Fruit fly (Drosophila melanogaster): ENCODE measurements around the gene CG5715.

Gene CG5715

dm6 chr3R:24297444-24298146 is 3.4 kb upstream of the CG5715 start:
- TF ChIP-seq psq (optimal IDR thresholded peaks at IDR 0.05) (no peak), h (optimal IDR thresholded peaks at IDR 0.05) (no peak), insv (optimal IDR thresholded peaks at IDR 0.05) (no peak), ttk (optimal IDR thresholded peaks at IDR 0.05) (no peak), Sin3A (optimal IDR thresholded peaks at IDR 0.05) (no peak), Myc (optimal IDR thresholded peaks at IDR 0.05) (no peak)

dm6 chr3R:24296913-24297312 is 2.7 kb upstream of the CG5715 start:
- TF ChIP-seq Myc (optimal IDR thresholded peaks at IDR 0.05): no peak
- TF ChIP-seq psq (optimal IDR thresholded peaks at IDR 0.05): no peak
- TF ChIP-seq Sin3A (optimal IDR thresholded peaks at IDR 0.05): no peak
- no peak for TF ChIP-seq ttk (optimal IDR thresholded peaks at IDR 0.05)
- TF ChIP-seq h (optimal IDR thresholded peaks at IDR 0.05): no peak
- TF ChIP-seq insv (optimal IDR thresholded peaks at IDR 0.05): no peak

DNA sequence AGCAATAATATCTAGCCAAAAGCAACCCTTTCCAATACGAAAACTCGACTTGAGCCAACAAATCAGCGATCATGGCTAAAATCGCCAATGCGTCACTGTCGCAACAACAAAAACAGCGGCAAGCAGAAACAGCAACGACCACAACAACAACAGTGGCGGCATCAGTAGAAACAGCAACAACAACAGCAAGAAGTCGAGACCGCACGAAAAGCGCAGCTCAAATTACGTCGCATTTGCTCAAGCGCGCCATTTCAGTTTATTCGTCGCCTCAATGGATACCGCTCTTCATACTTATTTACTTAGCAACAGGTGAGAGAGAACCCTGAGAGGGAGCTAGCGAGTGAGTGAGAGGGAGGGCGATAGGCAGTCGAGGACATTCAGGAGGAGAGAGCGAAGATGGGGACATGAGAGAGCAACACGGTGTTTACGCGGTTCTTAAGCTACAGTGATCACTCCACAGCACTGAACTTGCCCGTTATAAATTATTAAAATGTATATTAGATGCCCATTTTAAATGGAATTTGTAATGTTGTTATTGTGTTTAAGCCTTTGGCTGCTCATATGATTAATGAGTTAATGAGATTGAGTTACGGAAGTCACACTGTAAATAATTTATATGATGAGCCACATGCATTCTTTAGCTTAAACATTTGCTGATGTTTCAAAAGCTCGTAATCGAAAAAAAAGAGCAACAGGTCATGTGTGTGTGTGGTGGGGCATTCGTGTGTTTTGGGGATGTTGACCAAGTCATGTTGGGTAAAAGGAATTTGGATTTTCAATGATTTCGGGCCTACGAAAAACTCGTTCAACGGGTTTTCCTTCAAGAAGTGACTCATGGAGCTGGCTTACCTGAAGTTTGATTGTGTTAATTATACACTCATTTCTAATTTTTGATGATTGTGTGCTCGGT is 1.6 kb upstream of the CG5715 start:
- TF ChIP-seq ttk (optimal IDR thresholded peaks at IDR 0.05) (no peak), Myc (optimal IDR thresholded peaks at IDR 0.05) (no peak), psq (optimal IDR thresholded peaks at IDR 0.05) (no peak), h (optimal IDR thresholded peaks at IDR 0.05) (no peak), Sin3A (optimal IDR thresholded peaks at IDR 0.05) (no peak), insv (optimal IDR thresholded peaks at IDR 0.05) (no peak)

DNA sequence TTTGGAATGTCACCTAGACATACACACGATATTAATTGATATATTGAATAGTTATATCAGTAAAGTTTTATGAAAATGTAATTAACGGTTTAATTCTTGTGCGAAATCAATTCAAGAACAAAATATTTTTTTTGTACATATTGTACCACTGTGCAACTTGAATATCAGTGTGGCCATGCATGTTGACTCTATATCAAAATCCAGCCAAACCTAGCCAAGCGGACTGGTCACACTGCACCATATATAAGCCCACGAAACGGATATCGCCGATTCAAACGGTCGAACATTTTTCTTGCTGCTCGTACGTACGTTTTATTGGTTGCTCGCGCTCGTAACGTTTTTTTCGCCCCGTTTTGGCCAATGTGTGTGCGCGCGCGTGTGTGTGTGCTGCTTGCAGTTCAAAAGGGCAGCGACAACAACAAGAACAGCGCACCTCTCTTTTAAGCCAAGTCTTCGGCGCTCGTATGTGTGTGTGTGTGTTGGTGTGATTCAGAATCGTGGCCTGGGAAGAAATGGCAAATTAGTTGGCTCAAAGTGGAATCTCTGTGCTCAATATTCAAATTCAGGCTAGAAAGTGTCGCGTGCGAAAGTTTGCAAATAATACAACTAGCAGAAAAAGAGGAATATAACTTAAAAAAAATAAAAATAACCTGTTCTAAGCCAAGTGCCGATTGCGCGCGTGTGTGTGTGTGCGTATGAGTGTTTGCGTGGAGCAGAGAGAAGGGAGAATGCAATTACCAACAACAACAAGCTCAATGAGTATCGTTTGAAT is 771 bp upstream of the CG5715 start, which contains the start of gene crb:
Gene crb (plus strand): TSS at position 295 of the 772 bp plus-strand sequence.
- no peak for TF ChIP-seq h (optimal IDR thresholded peaks at IDR 0.05)
- TF ChIP-seq Sin3A (optimal IDR thresholded peaks at IDR 0.05): no peak
- no peak for TF ChIP-seq Myc (optimal IDR thresholded peaks at IDR 0.05)
- no peak for TF ChIP-seq insv (optimal IDR thresholded peaks at IDR 0.05)
- no peak for TF ChIP-seq ttk (optimal IDR thresholded peaks at IDR 0.05)

- TF ChIP-seq Myc (optimal IDR thresholded peaks at IDR 0.05): no peak
- TF ChIP-seq psq (optimal IDR thresholded peaks at IDR 0.05): no peak
- no peak for TF ChIP-seq h (optimal IDR thresholded peaks at IDR 0.05)
- TF ChIP-seq ttk (optimal IDR thresholded peaks at IDR 0.05): no peak
- TF ChIP-seq insv (optimal IDR thresholded peaks at IDR 0.05): no peak
- TF ChIP-seq Sin3A (optimal IDR thresholded peaks at IDR 0.05): no peak
Observed at dm6 chr3R:24293171-24293570, 1.0 kb downstream of the CG5715 start.

DNA sequence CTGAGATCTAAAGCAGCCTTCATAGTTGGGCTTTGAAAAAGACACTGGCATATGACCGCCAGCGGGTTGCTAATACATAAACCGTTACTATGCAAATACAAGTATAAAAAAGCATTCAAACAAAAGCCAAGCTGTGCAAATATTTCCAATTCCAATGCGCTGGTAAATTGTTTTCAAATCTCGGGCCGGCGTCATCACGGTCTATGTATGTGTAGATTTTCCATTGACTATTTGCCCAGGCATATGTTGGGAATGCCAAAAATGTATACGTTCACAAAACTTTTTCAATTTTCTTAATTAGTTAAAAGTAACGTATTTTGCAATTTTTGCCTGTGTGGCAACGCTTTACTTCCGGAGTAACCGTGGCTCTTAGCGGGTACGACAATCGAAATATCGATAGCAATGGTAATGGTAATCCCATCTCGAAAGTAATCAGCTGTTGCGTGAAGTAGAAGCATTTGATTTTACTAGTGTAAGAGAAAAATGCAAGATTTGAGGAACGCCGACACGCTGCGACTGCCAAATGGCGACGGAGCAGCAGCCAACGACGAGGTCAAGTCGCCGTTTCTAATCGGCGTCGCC is 4.3 kb downstream of the CG5715 start, which contains the start of the genes CG34290 and Uck:
Gene CG34290 (minus strand): TSS at position 51 of the 582 bp plus-strand sequence.
Gene Uck (plus strand): TSS at position 405 of the 582 bp plus-strand sequence.
- TF ChIP-seq psq (optimal IDR thresholded peaks at IDR 0.05) (no peak), h (optimal IDR thresholded peaks at IDR 0.05) (no peak), Myc (optimal IDR thresholded peaks at IDR 0.05) (no peak), insv (optimal IDR thresholded peaks at IDR 0.05) (no peak), ttk (optimal IDR thresholded peaks at IDR 0.05) (no peak), Sin3A (optimal IDR thresholded peaks at IDR 0.05) (no peak)

DNA sequence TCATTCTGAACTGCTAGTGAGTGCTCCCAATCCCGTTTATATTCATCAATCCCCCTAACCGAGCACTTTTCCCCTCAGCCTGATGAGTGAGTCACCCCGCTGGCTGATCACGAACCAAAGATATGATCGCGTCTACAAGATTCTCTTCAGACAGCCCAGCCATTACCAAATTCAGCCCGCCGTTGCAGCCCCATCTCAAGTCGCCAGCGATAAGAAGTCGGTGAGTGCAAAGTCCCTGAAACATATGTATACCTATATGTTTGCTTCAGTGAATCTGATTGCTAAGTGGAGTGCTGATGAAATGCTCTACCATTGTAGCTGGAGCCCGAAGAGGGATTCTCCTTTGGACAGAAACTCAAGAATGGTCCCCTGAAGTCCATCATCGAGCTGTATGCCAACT is 7.0 kb downstream of the CG5715 start:
- TF ChIP-seq psq (optimal IDR thresholded peaks at IDR 0.05): no peak
- no peak for TF ChIP-seq insv (optimal IDR thresholded peaks at IDR 0.05)
- TF ChIP-seq h (optimal IDR thresholded peaks at IDR 0.05): no peak
- no peak for TF ChIP-seq Myc (optimal IDR thresholded peaks at IDR 0.05)
- TF ChIP-seq ttk (optimal IDR thresholded peaks at IDR 0.05): no peak
- TF ChIP-seq Sin3A (optimal IDR thresholded peaks at IDR 0.05): no peak

DNA sequence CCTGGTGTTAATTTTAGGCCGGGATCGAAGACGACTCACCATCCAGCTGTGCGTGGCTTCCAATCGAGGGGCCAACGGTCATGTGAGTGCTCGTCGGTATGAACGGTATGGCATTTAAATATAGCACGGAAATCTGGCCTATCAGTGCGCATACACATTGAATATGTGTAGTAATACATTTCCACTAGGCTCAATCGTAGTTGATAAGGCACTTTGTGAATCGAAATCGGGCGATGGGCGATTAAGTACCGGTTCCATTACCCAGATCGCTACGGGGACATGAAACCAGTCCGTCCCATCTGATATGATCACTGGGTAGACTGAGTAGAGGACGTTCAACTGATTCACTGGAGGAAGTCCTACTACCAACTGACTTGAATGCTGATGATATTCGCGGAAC is 8.8 kb downstream of the CG5715 start:
- no peak for TF ChIP-seq Sin3A (optimal IDR thresholded peaks at IDR 0.05)
- no peak for TF ChIP-seq h (optimal IDR thresholded peaks at IDR 0.05)
- TF ChIP-seq Myc (optimal IDR thresholded peaks at IDR 0.05): no peak
- TF ChIP-seq ttk (optimal IDR thresholded peaks at IDR 0.05): no peak

DNA sequence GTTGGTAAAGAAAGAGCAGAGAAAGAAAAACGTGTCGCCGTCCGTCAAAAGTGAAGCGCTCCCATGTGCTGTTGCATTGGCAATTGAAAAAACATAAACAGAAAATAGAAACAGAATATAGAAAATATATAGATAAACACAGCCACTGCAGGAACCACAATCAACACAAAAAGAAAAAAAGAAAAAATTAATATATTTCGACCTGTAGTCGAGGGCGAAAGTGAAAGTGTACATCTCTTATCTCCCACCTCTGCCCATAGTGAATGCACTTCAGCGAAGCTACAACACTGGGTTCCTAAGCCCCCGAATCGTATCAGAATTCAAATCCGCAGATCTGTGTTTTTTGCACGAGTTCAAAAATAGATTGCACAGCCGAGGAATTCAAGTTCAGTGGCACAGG is 10.0 kb downstream of the CG5715 start:
- no peak for TF ChIP-seq h (optimal IDR thresholded peaks at IDR 0.05)
- no peak for TF ChIP-seq Sin3A (optimal IDR thresholded peaks at IDR 0.05)
- no peak for TF ChIP-seq Myc (optimal IDR thresholded peaks at IDR 0.05)
- no peak for TF ChIP-seq ttk (optimal IDR thresholded peaks at IDR 0.05)
- TF ChIP-seq insv (optimal IDR thresholded peaks at IDR 0.05): no peak
- TF ChIP-seq psq (optimal IDR thresholded peaks at IDR 0.05): no peak

DNA sequence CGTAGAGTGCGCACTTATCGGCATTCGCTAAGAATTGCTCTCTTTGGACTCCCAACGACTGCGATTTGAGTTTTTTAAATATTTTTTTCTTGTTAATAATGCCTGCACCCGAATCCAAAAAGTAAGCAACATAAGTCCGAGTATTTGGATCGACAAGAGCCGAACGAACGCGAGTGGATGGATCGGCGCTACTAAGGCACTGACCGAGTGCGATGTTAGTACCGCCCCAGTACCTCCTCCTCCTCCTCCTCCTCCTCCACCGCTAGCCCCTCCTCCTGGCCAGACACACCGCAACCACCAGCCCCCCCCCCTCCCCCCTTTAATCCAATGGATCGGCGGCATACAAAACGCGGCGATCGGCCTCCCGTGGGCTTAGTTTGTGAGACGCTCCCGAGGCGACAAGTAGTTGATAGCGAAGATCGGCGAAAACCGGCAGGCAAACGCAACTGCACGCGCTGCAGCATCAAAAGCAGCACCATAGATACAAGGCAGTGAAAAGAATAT is 10.6 kb downstream of the CG5715 start, which contains the start of gene CG6356:
Gene CG6356 (plus strand): TSS at position 374 of the 504 bp plus-strand sequence.
- TF ChIP-seq Sin3A (optimal IDR thresholded peaks at IDR 0.05) (no peak), ttk (optimal IDR thresholded peaks at IDR 0.05) (no peak), psq (optimal IDR thresholded peaks at IDR 0.05) (no peak), h (optimal IDR thresholded peaks at IDR 0.05) (no peak), Myc (optimal IDR thresholded peaks at IDR 0.05) (no peak)
